Worm (Caenorhabditis elegans) whole organism, L4 larva: Measurements from ENCODE around the gene srw-68.
A peak's percentile ranks its signal among the peaks of the same experiment; 100 is the strongest.

ENCODE experiments used
- F26F4.8 ChIP-seq: fragments of 200-800 bp; sonication (Bioruptor generic); conservative IDR thresholded peaks from 2 replicates; pipeline ENCODE4 v1.3.6; 2022; ENCODE audit warnings: missing genetic modification characterization, missing compliant biosample characterization
- T20F7.1 ChIP-seq: fragments of 200-800 bp; sonication (Bioruptor generic); optimal IDR thresholded peaks from 2 replicates; lab custom pipeline; 2018; ENCODE audit warnings: mild to moderate bottlenecking, missing genetic modification characterization, missing compliant biosample characterization
- ZK337.2 ChIP-seq: fragments of 200-800 bp; sonication (Bioruptor generic); IDR thresholded peaks from 2 replicates; pipeline ENCODE4 v1.3.6; 2022; ENCODE audit warnings: missing genetic modification reagents, missing genetic modification characterization, missing compliant biosample characterization
- aha-1 ChIP-seq: fragments of 150-350 bp; peaks from one replicate; lab custom pipeline; 2014; ENCODE audit warnings: missing biosample characterization, missing genetic modification characterization
- ama-1 ChIP-seq: fragments of 150-350 bp; optimal IDR thresholded peaks from 2 replicates; lab custom pipeline; 2014; ENCODE audit warnings: inconsistent platforms, mixed read lengths
- ceh-20 ChIP-seq: fragments of 200-800 bp; sonication (Bioruptor generic); IDR thresholded peaks from 2 replicates; pipeline ENCODE4 v1.3.6; 2022; ENCODE audit warnings: missing genetic modification reagents, missing genetic modification characterization, missing compliant biosample characterization
- ces-1 ChIP-seq: fragments of 150-350 bp; sonication (generic microtip); optimal IDR thresholded peaks from 4 replicates; lab custom pipeline; 2014; ENCODE audit warnings: missing biosample characterization, missing genetic modification reagents, missing genetic modification characterization
- cey-2 ChIP-seq: sonication (generic microtip); optimal IDR thresholded peaks from 3 replicates; lab custom pipeline; 2017; ENCODE audit warnings: missing genetic modification characterization, mild to moderate bottlenecking, missing compliant biosample characterization, antibody characterized with exemption, borderline replicate concordance; ENCODE audit not compliant: insufficient read depth
- daf-16 ChIP-seq, 3 experiments: sonication (generic microtip); optimal IDR thresholded peaks; 2 replicates each; lab custom pipeline; 2016 to 2017; ENCODE audit warnings: missing genetic modification characterization in 3 of 3, missing genetic modification reagents in 3 of 3, mild to moderate bottlenecking in 2 of 3, missing compliant biosample characterization in 2 of 3, missing biosample characterization in 1 of 3, moderate library complexity in 1 of 3
- dmd-6 ChIP-seq: fragments of 200-800 bp; sonication (Bioruptor generic); IDR thresholded peaks from 2 replicates; pipeline ENCODE4 v1.3.6; 2022; ENCODE audit warnings: missing genetic modification reagents, missing genetic modification characterization, missing compliant biosample characterization
- dmd-9 ChIP-seq: fragments of 200-800 bp; sonication (Bioruptor generic); IDR thresholded peaks from 2 replicates; pipeline ENCODE4 v1.3.6; 2022; ENCODE audit warnings: missing genetic modification reagents, missing genetic modification characterization, missing compliant biosample characterization
- dpl-1 ChIP-seq: fragments of 150-350 bp; optimal IDR thresholded peaks from 2 replicates; lab custom pipeline; 2014; ENCODE audit warnings: missing biosample characterization, missing genetic modification reagents, missing genetic modification characterization
- dve-1 ChIP-seq: sonication (generic microtip); optimal IDR thresholded peaks from 2 replicates; lab custom pipeline; 2017; ENCODE audit warnings: antibody characterized with exemption, mild to moderate bottlenecking, missing genetic modification characterization, missing compliant biosample characterization; ENCODE audit not compliant: insufficient read depth
- gei-8 ChIP-seq: fragments of 200-800 bp; sonication (Bioruptor generic); optimal IDR thresholded peaks from 2 replicates; lab custom pipeline; 2018; ENCODE audit warnings: mild to moderate bottlenecking, missing genetic modification characterization, missing compliant biosample characterization
- hif-1 ChIP-seq, 2 experiments: sonication (generic microtip); optimal IDR thresholded peaks; 2 replicates each; lab custom pipeline; 2016 to 2017; ENCODE audit warnings: missing compliant biosample characterization in 2 of 2, missing genetic modification characterization in 2 of 2, missing genetic modification reagents in 2 of 2, missing genotype in 2 of 2, mild to moderate bottlenecking in 1 of 2
- hlh-11 ChIP-seq: fragments of 200-800 bp; sonication (Bioruptor generic); optimal IDR thresholded peaks from 2 replicates; lab custom pipeline; 2018; ENCODE audit warnings: mild to moderate bottlenecking, missing genetic modification characterization, missing compliant biosample characterization
- hlh-30 ChIP-seq: sonication (generic microtip); optimal IDR thresholded peaks from 2 replicates; lab custom pipeline; 2017; ENCODE audit warnings: antibody characterized with exemption, mild to moderate bottlenecking, missing genetic modification characterization, missing compliant biosample characterization; ENCODE audit not compliant: insufficient read depth
- hmg-1.1 ChIP-seq: fragments of 200-800 bp; sonication (Bioruptor generic); IDR thresholded peaks from 2 replicates; pipeline ENCODE4 v1.3.6; 2022; ENCODE audit warnings: missing genetic modification reagents, missing genetic modification characterization, missing compliant biosample characterization
- lin-1 ChIP-seq: fragments of 200-800 bp; sonication (Bioruptor generic); IDR thresholded peaks from 2 replicates; pipeline ENCODE4 v1.3.6; 2022; ENCODE audit warnings: missing genetic modification reagents, missing genetic modification characterization, missing compliant biosample characterization
- lin-29 ChIP-seq: fragments of 200-800 bp; sonication (Bioruptor generic); IDR thresholded peaks from 2 replicates; pipeline ENCODE4 v1.3.6; 2022; ENCODE audit warnings: missing genetic modification reagents, missing genetic modification characterization, missing compliant biosample characterization
- lir-3 ChIP-seq: sonication (generic microtip); optimal IDR thresholded peaks from 2 replicates; lab custom pipeline; 2016; ENCODE audit warnings: mild to moderate bottlenecking, missing genetic modification characterization, missing compliant biosample characterization
- lsy-2 ChIP-seq, 2 experiments: fragments of 150-350 bp in 1 of 2; sonication (generic microtip) in 1 of 2; optimal IDR thresholded peaks; 2 replicates each; lab custom pipeline; 2014 to 2017; ENCODE audit warnings: missing biosample characterization in 2 of 2, missing genetic modification characterization in 2 of 2
- mdl-1 ChIP-seq, 2 experiments: fragments of 150-350 bp in 1 of 2; sonication (generic microtip) in 1 of 2; optimal IDR thresholded peaks; 2 replicates each; lab custom pipeline; 2014 to 2017; ENCODE audit warnings: missing biosample characterization in 2 of 2, missing genetic modification characterization in 2 of 2
- mep-1 ChIP-seq: fragments of 150-350 bp; sonication (generic microtip); optimal IDR thresholded peaks from 3 replicates; lab custom pipeline; 2014; ENCODE audit warnings: missing biosample characterization, missing genetic modification characterization
- mes-2 ChIP-seq: sonication (generic microtip); optimal IDR thresholded peaks from 2 replicates; lab custom pipeline; 2016; ENCODE audit warnings: missing genotype, mild to moderate bottlenecking, missing genetic modification characterization, missing compliant biosample characterization; ENCODE audit not compliant: poor library complexity, severe bottlenecking
- mxl-2 ChIP-seq: fragments of 200-800 bp; sonication (Bioruptor generic); conservative IDR thresholded peaks from 2 replicates; pipeline ENCODE4 v1.3.6; 2022; ENCODE audit warnings: missing genetic modification reagents, missing genetic modification characterization, missing compliant biosample characterization
- mxl-3 ChIP-seq: fragments of 200-800 bp; sonication (Bioruptor generic); optimal IDR thresholded peaks from 2 replicates; lab custom pipeline; 2018; ENCODE audit warnings: mild to moderate bottlenecking, missing genetic modification characterization, missing compliant biosample characterization
- nhr-25 ChIP-seq: sonication (generic microtip); optimal IDR thresholded peaks from 2 replicates; lab custom pipeline; 2017; ENCODE audit warnings: missing genetic modification characterization, mild to moderate bottlenecking, missing compliant biosample characterization, antibody characterized with exemption, moderate library complexity, borderline replicate concordance; ENCODE audit not compliant: insufficient read depth
- nhr-28 ChIP-seq: fragments of 150-350 bp; optimal IDR thresholded peaks from 2 replicates; lab custom pipeline; 2014; ENCODE audit warnings: missing biosample characterization, missing genetic modification characterization
- nhr-41 ChIP-seq: fragments of 200-800 bp; sonication (Bioruptor generic); IDR thresholded peaks from 2 replicates; pipeline ENCODE4 v1.3.6; 2022; ENCODE audit warnings: missing genetic modification reagents, missing genetic modification characterization, missing compliant biosample characterization
- nhr-48 ChIP-seq: sonication (generic microtip); optimal IDR thresholded peaks from 2 replicates; lab custom pipeline; 2016; ENCODE audit warnings: mild to moderate bottlenecking, missing genetic modification characterization, missing compliant biosample characterization
- nhr-6 ChIP-seq: fragments of 150-350 bp; optimal IDR thresholded peaks from 2 replicates; lab custom pipeline; 2014; ENCODE audit warnings: missing biosample characterization, missing genetic modification characterization
- nhr-76 ChIP-seq: fragments of 150-350 bp; optimal IDR thresholded peaks from 2 replicates; lab custom pipeline; 2014; ENCODE audit warnings: missing biosample characterization, missing genetic modification characterization
- nhr-77 ChIP-seq: fragments of 150-350 bp; optimal IDR thresholded peaks from 2 replicates; lab custom pipeline; 2014; ENCODE audit warnings: missing biosample characterization, missing genetic modification characterization
- pha-4 ChIP-seq, 2 experiments: fragments of 150-350 bp in 1 of 2; fragments of 200-800 bp in 1 of 2; sonication (Bioruptor generic) in 1 of 2; IDR thresholded peaks in 1 of 2; optimal IDR thresholded peaks in 1 of 2; 2 replicates each; pipeline versions ENCODE4 v1.3.6 to Lab custom; 2014 to 2022; ENCODE audit warnings: missing genetic modification characterization in 2 of 2, missing genetic modification reagents in 2 of 2, missing biosample characterization in 1 of 2, missing compliant biosample characterization in 1 of 2
- unc-62 ChIP-seq, 3 experiments: fragments of 150-350 bp in 1 of 3; sonication (generic microtip); optimal IDR thresholded peaks in 2 of 3; peaks in 1 of 3; 1 replicate in 1 of 3; 2 replicates in 2 of 3; lab custom pipeline; 2014 to 2017; ENCODE audit warnings: missing biosample characterization in 3 of 3, missing genetic modification characterization in 3 of 3, missing genetic modification reagents in 3 of 3, missing genotype in 1 of 3
- zag-1 ChIP-seq: fragments of 150-350 bp; optimal IDR thresholded peaks from 2 replicates; lab custom pipeline; 2014; ENCODE audit warnings: missing biosample characterization, missing genetic modification characterization
- zfp-3 ChIP-seq: fragments of 200-800 bp; sonication (Bioruptor generic); conservative IDR thresholded peaks from 2 replicates; pipeline ENCODE4 v1.3.6; 2022; ENCODE audit warnings: missing genetic modification reagents, missing genetic modification characterization, missing compliant biosample characterization
- ztf-11 ChIP-seq: fragments of 150-350 bp; optimal IDR thresholded peaks from 2 replicates; lab custom pipeline; 2014; ENCODE audit warnings: missing biosample characterization, missing genetic modification characterization

The srw-68 gene

DNA sequence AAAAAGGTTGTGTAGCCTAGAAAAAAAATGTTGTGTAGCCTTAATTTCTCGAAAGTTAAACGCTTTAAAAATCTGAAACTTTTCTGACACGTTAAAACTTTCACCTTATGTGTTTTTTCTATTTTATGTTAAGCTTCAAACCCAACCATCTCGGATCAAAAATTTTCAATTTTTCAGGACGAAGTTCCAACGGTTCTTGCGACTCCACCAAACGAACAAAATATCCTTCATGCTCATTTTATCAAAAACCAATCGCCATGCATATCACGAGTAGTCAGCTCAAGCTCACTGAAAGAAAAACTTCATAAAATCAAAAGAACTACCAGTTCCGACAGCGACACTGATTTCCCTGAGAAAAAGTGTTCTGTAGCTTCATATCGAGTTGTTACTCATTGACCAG lies 10.0 kb upstream of the srw-68 start:
- peak; percentile 90 for TF ChIP-seq aha-1
- TF ChIP-seq ceh-20 (GFP tag; lab: Robert Waterston, UW) = no peak

DNA sequence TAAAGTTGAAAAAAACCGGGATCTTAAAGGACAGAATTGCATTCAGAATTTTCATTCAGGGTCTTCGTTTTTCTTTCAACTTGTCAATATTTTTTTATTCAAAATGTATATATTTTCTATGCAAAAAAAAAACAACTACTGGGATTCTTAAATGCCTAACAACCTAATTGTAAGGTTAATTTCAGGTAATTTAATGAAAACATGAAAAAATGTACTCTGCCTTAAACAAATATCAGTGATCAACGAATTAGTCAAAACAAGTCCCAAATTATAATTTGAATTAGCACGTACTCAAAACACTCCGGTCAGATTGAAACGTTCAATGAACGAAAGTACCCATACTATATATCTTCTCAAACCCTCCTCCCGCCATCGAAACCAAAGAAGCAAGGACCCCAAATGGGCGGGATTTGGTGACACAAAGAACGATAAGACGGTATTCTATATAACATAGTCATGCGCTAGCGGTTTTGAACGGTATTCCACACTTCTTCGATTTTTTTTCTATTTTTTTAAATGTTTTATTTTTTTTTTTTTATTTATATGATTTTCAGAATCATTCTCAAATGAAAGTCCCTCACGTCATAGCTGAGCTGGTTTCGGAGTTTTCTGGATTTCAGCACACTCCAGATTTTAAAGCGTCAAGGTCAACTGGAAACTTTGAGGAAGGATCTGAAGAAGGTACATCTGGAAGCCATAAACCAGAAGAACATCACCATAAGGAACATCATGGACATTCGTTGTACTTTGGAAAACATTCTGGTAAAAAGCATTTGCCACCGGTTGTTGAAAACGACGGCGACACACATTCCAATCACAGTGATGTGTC lies 9.1 kb upstream of the srw-68 start, which contains the start of the genes ddo-2 and F25E5.8:
TSS of gene ddo-2 (minus strand) at position 330 of the 829 bp plus-strand sequence.
TSS of gene F25E5.8 (plus strand) at position 555 of the 829 bp plus-strand sequence.
- TF ChIP-seq nhr-28 (tag; lab: Kevin White, UChicago) = peak; percentile 55
- TF ChIP-seq ces-1 = no peak
- peak in 1 of 2 experiments; percentile 3 for TF ChIP-seq mdl-1 (tag; optimal IDR thresholded peaks at IDR 0.05; lab: Kevin White, UChicago)
- no peak for TF ChIP-seq nhr-6 (tag; lab: Kevin White, UChicago)
- no peak for TF ChIP-seq nhr-48 (tag; lab: Kevin White, UChicago)
- TF ChIP-seq hmg-1.1 (GFP tag; lab: Robert Waterston, UW) = 0 out of 2 replicates have a peak, but pooled peaks have one; percentile 28
- peak in 1 of 2 experiments; percentile 41 for TF ChIP-seq hif-1 (tag; optimal IDR thresholded peaks at IDR 0.05; lab: Kevin White, UChicago)
- TF ChIP-seq dve-1 = peak; percentile 15
- TF ChIP-seq nhr-41 (GFP tag; lab: Robert Waterston, UW) = no peak
- TF ChIP-seq ama-1 (lab: Kevin White, UChicago) = peak; percentile 74
- TF ChIP-seq nhr-76 (tag; lab: Kevin White, UChicago) = no peak
- no peak for TF ChIP-seq lin-1 (GFP tag; lab: Robert Waterston, UW)
- TF ChIP-seq hlh-30 (tag; lab: Kevin White, UChicago) = peak; percentile 33
- 0 out of 2 replicates have a peak, but pooled peaks have one; percentile 22 for TF ChIP-seq zfp-3 (GFP tag; lab: Robert Waterston, UW)
- TF ChIP-seq nhr-25 (tag; lab: Kevin White, UChicago) = no peak
- TF ChIP-seq aha-1 = peak; percentile 97

ce11 chrV:7434805-7435363 lies 8.4 kb upstream of the srw-68 start:
- TF ChIP-seq nhr-48 (tag; lab: Kevin White, UChicago) (peak; percentile 56), dmd-9 (GFP tag; lab: Robert Waterston, UW) (no peak), unc-62 (GFP tag; optimal IDR thresholded peaks at IDR 0.05 in 1 of 2; lab: Kevin White, UChicago) (peak in 1 of 2 experiments; percentile 78), unc-62 (tag; optimal IDR thresholded peaks at IDR 0.05; lab: Kevin White, UChicago) (no peak), mxl-3 (GFP tag; lab: Kevin White, UChicago) (peak; percentile 63), cey-2 (tag; lab: Kevin White, UChicago) (no peak), ztf-11 (no peak), mxl-2 (GFP tag; lab: Robert Waterston, UW) (peak; percentile 39; the same call in 1 of the 2 replicates), lsy-2 (tag; optimal IDR thresholded peaks at IDR 0.05; lab: Kevin White, UChicago) (peak in 1 of 2 experiments; percentile 68), mep-1 (tag; lab: Kevin White, UChicago) (peak; percentile 35), hlh-30 (tag; lab: Kevin White, UChicago) (peak; percentile 87), hlh-11 (tag; lab: Kevin White, UChicago) (peak; percentile 79), gei-8 (GFP tag; lab: Kevin White, UChicago) (no peak), lin-29 (no peak), F26F4.8 (no peak), zag-1 (tag; lab: Kevin White, UChicago) (no peak), daf-16 (GFP tag; optimal IDR thresholded peaks at IDR 0.05; lab: Kevin White, UChicago) (no peak), daf-16 (tag; optimal IDR thresholded peaks at IDR 0.05; lab: Kevin White, UChicago) (peak; percentile 62), nhr-28 (tag; lab: Kevin White, UChicago) (peak; percentile 44), nhr-77 (tag; lab: Kevin White, UChicago) (peak; percentile 52), T20F7.1 (GFP tag; lab: Kevin White, UChicago) (no peak), hif-1 (tag; optimal IDR thresholded peaks at IDR 0.05; lab: Kevin White, UChicago) (peak in 1 of 2 experiments; percentile 10), dmd-6 (peak; percentile 78), ZK337.2 (no peak), dpl-1 (GFP tag; lab: Kevin White, UChicago) (peak; percentile 24), lir-3 (tag; lab: Kevin White, UChicago) (no peak), pha-4 (GFP tag; IDR thresholded peaks at IDR 0.05; lab: Robert Waterston, UW) (no peak), pha-4 (tag; optimal IDR thresholded peaks at IDR 0.05; lab: Kevin White, UChicago) (peak; percentile 2), mes-2 (tag; lab: Kevin White, UChicago) (peak; percentile 38), zfp-3 (GFP tag; lab: Robert Waterston, UW) (0 out of 2 replicates have a peak, but pooled peaks have one; percentile 28), mdl-1 (tag; optimal IDR thresholded peaks at IDR 0.05; lab: Kevin White, UChicago) (peak in 1 of 2 experiments; percentile 89), nhr-6 (tag; lab: Kevin White, UChicago) (peak; percentile 28), nhr-25 (tag; lab: Kevin White, UChicago) (no peak)
